Fruit fly (Drosophila melanogaster) ovary, adult (tissue): ENCODE data around the gene TotC.

Source experiments
- CG17801 ChIP-seq: fragments of 200-800 bp; optimal IDR thresholded peaks from 2 replicates; lab custom pipeline; 2019; ENCODE audit warnings: missing biosample characterization, mild to moderate bottlenecking, missing genetic modification characterization, moderate library complexity; ENCODE audit not compliant: partially characterized antibody

Gene TotC

DNA sequence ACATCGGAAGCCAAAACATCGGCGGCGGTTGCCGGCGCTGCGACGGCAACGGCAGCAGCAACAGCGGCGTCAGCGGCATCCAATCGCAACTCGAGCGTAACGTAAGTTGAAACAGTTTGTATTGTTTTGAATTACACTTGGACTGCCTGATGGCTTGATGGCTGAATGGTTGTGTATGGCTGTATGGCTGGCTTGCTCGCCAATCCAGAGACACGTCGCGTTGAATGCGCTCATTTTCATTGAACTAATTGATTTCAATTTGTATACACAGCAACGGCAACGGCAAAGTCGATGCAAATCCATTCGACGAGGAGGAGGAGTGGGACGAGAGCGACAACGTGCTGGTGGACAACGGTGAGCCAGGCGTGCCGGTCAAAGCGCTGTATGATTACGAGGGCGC lies 34.0 kb upstream of the TotC start:
- no peak for TF ChIP-seq CG17801 (GFP tag; lab: Kevin White, UChicago)

DNA sequence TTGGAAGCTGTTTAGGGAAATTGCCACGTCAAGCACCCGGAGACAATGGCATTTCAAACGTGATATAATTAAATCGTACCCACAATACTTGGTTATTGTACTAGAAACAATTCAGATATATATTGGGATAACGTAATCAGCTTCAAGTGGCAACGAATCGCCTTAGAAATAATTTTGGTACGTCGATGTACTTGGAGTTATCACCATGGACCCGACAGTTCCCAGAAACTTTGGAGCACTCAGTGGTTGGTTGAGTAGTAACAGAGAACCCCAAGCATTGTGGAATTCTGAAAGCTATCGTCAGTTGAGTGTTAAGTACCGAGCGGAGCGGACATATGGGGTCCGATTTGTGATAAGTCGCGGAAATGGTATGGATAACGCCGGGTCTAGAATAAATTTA lies 30.9 kb upstream of the TotC start, which contains the start of gene CG15695:
Gene CG15695 (plus strand): TSS at position 301 of the 400 bp plus-strand sequence.
- TF ChIP-seq CG17801 (GFP tag; lab: Kevin White, UChicago) = no peak

DNA sequence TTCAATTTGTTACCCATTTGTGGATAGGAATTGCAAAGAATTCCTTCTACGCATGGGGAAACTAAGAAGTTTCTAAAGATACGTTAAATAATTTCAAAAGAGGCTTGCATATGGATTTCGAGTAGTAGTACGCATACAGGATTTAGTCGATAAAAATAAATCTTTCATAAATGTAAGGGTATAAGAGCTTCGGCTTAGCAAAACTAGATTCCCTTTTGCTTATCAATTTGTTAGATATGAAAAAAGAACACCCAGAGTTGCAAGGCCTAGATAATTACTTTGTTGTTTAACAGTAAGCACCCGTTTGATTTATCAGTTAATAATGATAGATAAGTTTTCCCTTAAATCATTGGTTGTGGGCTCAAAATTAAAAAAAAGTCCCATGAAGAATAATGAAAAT lies 27.3 kb upstream of the TotC start:
- TF ChIP-seq CG17801 (GFP tag; lab: Kevin White, UChicago) = no peak

DNA sequence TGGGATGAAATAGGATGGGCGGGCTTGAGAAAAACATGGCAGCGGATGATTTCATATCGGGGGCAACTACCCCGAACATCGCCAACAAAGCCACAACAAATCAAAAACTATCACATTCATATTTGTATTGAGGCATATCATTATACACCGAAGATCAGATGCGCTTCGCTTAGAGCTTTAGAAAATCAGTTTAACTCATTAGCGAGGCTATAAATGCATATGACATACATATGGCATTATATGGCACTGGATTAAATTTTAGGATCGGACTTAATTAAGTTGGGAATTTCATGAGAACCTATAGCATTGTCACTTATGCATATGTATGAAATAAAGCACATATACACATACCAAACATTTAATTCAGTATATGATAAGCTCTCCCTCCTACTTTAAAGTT lies 26.5 kb upstream of the TotC start:
- no peak for TF ChIP-seq CG17801 (GFP tag; lab: Kevin White, UChicago)

DNA sequence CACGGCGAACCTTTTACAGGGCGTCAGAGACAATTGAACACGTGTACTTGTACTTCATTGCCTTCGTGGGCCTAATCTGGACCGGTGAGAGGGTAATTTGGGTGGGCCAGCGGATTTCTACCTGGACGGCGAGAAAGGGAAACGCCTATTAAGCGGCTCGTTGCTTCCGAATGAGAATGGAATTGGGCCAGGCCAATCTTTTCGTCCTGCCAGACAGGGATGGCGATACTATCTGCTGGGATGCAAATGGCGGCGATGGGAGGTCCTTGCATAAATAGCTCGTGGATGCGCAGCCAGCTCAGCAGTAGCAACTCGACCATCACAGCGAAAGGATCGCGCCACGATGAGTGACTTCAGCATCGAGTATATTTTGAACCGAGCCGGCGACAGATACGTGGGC lies 26.0 kb upstream of the TotC start, which contains the start of gene CG15696:
Gene CG15696 (plus strand): TSS at position 301 of the 400 bp plus-strand sequence.
- TF ChIP-seq CG17801 (GFP tag; lab: Kevin White, UChicago) = no peak

DNA sequence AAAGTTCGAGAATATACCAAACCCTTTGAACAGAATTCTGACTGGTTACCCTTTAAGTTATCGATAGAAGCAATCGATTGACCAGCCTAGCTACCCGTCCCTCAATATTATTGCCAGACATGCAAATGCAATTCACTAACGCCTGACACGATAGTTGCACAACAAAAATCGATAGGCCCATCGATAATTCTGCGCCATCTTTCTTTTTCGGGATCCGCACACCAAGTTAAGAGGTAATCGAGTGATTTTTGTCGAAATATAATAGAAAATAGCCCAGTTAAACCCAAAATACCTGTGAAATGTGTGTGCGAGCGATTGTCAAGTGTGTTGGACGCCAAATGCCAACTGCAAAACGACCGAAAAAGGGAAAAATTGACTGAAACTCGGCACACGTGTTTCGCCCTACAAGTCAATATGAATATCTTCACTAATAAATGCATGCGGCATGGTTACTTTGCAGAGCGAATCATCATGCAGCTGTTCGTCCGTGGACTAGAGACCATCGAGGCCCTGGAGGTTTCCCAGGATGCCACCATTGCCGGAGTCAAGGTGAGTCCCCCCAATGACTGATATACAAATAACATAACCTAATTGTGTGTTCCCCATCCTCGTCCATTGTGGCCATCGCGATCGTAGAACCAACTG lies 22.3 kb upstream of the TotC start, which contains the start of gene RpS30:
Gene RpS30 (plus strand): TSS at position 122 of the 645 bp plus-strand sequence.
- TF ChIP-seq CG17801 (GFP tag; lab: Kevin White, UChicago) = peak; percentile 72

DNA sequence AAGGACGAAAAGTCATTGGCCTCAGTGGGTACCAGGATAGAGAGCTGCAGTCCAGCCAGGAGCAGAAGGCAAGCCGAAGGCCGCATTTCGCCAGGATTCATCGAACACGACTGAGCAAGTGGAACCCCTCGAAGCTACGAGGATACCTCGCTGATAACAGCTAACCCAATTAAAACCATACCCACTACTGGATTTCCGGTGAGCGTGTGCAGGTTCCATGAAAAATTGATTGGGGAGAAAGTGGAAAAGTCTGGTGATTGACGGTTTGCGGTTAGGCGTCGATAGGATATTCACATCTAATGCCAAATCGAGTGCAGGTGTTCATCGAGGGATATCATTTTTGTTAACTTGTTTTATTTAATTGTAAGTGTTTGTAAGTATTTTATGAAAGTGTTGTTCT lies 12.9 kb upstream of the TotC start, which contains the start of gene Ir93a:
Gene Ir93a (minus strand): TSS at position 101 of the 400 bp plus-strand sequence.
- no peak for TF ChIP-seq CG17801 (GFP tag; lab: Kevin White, UChicago)

DNA sequence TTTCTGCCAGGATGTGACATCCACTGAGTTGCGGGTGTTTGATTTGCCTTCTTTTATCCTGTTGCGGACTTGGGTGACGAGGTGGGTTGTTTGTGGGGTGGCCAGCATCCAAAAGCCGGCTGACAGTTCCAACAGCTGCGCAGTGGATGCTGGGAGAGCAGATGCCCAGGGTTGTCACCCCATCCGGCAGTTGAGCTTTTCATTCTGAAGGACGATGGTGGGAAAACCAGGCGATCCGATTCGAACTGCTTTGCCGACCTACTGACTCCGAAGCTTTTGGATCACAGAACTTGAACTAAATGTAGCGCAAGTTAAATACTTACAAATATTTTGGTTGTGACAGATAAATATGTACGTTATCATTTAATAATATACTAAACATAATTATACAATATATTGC lies 6.6 kb upstream of the TotC start, which contains the start of gene KaiR1D:
Gene KaiR1D (minus strand): TSS at position 28 of the 400 bp plus-strand sequence.
- no peak for TF ChIP-seq CG17801 (GFP tag; lab: Kevin White, UChicago)

DNA sequence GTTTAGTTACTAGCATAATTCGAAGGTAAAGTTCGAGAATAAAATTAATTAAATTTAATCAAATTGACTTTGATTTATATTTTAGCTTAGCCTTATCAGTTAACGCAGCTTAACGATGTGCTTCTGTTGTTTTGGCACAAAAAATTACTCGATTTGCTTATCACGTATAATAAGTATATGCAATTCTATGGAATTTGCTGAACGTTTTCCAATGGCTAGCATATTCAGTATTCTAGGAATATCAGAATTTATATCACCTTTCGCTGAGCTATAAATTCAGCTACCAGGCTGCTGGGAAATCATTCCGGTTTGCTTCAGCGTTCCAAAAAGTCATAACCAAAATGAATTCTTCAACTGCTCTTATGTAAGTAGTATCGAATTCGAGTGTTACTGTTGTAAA lies 2.1 kb upstream of the TotC start, which contains the start of gene TotA:
Gene TotA (plus strand): TSS at position 301 of the 400 bp plus-strand sequence.
- TF ChIP-seq CG17801 (GFP tag; lab: Kevin White, UChicago) = no peak

DNA sequence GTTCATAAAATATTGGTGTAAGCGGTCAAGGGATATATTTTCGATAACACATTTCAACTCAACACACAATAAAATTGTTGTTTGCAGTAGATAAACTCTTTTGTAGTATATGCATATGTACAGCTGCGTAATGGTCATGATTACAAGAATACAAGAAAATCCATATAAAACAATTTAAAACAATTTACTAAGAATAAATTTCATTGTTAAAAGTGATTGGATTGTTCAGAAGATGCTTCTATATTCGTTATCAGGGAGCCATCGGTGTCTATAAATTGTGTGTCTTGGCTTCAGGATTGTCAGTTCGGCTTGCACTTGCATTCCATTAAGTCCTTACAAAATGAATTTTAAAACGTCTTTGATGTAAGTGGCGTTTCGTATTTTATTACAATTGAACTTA lies 850 bp downstream of the TotC start, which contains the start of gene TotB:
Gene TotB (plus strand): TSS at position 301 of the 400 bp plus-strand sequence.
- no peak for TF ChIP-seq CG17801 (GFP tag; lab: Kevin White, UChicago)

DNA sequence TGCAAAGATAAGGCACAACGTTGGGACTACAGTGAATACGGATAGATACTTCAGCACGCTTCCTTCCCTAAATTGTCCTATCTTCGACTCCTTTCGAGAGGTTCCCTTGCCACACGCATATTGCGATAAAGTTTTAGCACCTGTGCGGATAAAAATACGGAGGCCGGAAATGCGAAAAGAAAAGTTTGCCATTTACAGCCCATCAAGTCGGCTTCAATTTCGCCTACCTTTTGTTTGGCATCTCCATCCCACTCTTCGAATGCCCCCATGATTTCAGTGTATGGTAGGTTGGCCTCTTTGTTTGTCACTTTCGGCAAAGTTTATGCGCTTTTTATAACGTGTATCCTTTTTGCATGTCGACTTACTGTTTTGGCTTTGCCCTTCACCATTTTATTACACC lies 3.9 kb downstream of the TotC start:
- TF ChIP-seq CG17801 (GFP tag; lab: Kevin White, UChicago) = no peak

DNA sequence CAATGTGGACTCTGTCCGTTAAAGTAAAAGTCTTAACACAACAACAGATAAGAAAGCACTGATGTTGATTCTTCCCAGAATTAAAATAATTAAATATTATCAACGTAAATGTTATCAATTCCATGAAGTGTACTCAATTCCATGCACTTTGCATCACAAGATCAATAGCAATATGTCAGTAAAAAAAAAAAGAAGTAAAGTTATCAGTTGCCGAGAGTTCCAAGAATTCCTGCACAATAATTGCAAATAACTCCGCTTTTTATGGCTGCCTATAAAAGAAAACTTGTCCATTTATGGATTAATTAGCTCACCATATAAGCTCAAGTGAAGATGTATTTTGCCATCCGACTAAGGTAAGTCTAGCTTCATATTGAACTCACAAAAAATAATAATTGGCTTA lies 4.6 kb downstream of the TotC start, which contains the start of gene TotZ:
Gene TotZ (plus strand): TSS at position 301 of the 400 bp plus-strand sequence.
- TF ChIP-seq CG17801 (GFP tag; lab: Kevin White, UChicago) = no peak

DNA sequence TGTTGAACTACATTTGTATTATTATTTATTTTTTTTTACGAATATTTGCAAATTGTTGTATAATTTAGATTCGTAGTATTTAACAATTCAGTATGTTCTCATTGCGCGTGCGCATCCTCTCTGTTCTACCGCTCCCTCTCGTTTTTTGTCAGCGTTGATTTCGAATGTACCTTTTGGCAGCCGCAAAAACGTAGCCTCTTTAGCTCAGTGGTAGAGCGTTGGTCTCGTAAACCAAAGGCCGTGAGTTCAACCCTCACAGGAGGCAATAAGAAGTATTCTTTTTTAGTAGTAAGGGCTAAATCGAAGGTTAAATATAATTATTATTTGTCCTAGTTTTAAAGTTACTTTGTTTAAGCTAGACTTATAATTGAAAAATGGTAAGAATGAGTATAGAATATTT lies 17.7 kb downstream of the TotC start:
- no peak for TF ChIP-seq CG17801 (GFP tag; lab: Kevin White, UChicago)

DNA sequence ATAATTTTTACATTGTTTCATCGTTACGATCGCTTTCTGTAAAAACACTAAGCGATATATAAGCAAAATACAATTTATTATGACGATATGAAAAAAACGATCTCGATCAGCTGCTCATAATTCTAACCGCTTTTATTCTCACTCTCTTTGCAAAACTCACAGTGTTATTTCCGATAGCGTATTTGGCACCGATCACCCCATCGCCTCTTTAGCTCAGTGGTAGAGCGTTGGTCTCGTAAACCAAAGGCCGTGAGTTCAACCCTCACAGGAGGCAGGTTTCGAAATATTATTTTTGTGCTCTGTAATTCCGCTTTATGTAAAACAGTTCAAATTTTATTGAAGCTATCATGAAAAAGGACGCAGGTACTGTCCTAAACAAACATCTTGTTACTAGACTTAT lies 18.1 kb downstream of the TotC start:
- TF ChIP-seq CG17801 (GFP tag; lab: Kevin White, UChicago) = peak; percentile 38

DNA sequence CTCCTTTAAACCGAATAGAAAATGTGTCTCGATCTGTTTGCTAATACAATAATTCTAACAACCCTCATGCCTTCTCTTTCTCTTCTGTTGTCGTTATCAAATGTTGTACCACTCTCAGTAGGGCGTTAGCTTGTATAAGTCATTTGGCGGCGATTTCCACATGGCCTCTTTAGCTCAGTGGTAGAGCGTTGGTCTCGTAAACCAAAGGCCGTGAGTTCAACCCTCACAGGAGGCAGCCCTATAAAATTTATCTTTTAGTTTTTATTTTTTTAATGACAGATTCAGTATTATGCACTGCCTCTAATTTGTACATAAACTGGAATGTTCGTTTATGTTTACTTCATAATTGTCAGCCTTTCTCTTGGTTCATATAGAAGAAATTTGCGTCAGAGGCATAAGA lies 18.7 kb downstream of the TotC start:
- no peak for TF ChIP-seq CG17801 (GFP tag; lab: Kevin White, UChicago)

DNA sequence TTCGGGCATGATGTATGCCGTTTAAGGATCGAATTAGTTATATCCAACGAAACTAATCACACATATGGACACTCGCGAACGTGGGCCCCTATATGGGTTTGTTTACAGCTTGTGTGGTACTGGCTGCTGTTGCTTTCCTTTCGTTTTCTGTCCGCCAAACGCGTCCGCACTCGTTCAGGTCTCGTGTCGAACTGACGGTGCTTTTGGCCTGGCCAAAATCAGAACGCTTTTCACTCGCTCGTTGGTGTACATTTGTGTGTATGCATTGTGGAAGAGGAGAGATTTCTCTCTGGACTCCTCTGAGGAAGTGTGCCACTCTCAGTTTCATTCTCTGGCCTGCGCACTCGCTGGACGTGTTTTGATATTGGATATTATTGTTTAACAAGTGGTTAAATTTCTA lies 24.3 kb downstream of the TotC start, which contains the start of gene Ktl:
Gene Ktl (minus strand): TSS at position 193 of the 400 bp plus-strand sequence.
- TF ChIP-seq CG17801 (GFP tag; lab: Kevin White, UChicago) = no peak
